Worm (Caenorhabditis elegans) whole organism, late embryonic: ENCODE data around the gene sri-28.

Source experiments
- ceh-30 ChIP-seq: fragments of 150-350 bp; optimal IDR thresholded peaks from 2 replicates; lab custom pipeline; 2014; ENCODE audit warnings: missing biosample characterization, missing genetic modification characterization
- fkh-10 ChIP-seq: fragments of 150-350 bp; optimal IDR thresholded peaks from 2 replicates; lab custom pipeline; 2014; ENCODE audit warnings: missing biosample characterization, missing genetic modification reagents, missing genetic modification characterization
- lim-6 ChIP-seq: sonication (generic microtip); optimal IDR thresholded peaks from 2 replicates; lab custom pipeline; 2016; ENCODE audit warnings: missing genetic modification characterization, missing compliant biosample characterization
- pag-3 ChIP-seq: sonication (generic microtip); optimal IDR thresholded peaks from 2 replicates; lab custom pipeline; 2016; ENCODE audit warnings: missing compliant biosample characterization, missing genetic modification characterization, borderline replicate concordance
- pha-4 ChIP-seq: fragments of 150-350 bp; optimal IDR thresholded peaks from 2 replicates; lab custom pipeline; 2018; ENCODE audit warnings: missing biosample characterization, missing genetic modification reagents, missing genetic modification characterization

- TF ChIP-seq ceh-30 (tag; lab: Kevin White, UChicago) (no peak), fkh-10 (GFP tag; lab: Kevin White, UChicago) (no peak), lim-6 (tag; lab: Kevin White, UChicago) (no peak), pag-3 (tag; lab: Kevin White, UChicago) (no peak), pha-4 (tag; lab: Kevin White, UChicago) (no peak)
Measured at ce11 chrII:3008400-3008799, 40.1 kb upstream of the sri-28 start, which contains the start of gene sdz-5.
